Worm (Caenorhabditis elegans): ENCODE results near the gene T10B5.8.

- no peak for TF ChIP-seq tra-4 (tag; optimal IDR thresholded peaks at IDR 0.05)
- TF ChIP-seq F13C5.2 (tag; optimal IDR thresholded peaks at IDR 0.05), result no peak
- TF ChIP-seq ama-1 (optimal IDR thresholded peaks at IDR 0.05), result no peak
- TF ChIP-seq hnd-1 (tag; optimal IDR thresholded peaks at IDR 0.05), result no peak
- no peak for TF ChIP-seq aly-1 (tag; optimal IDR thresholded peaks at IDR 0.05)
- TF ChIP-seq flt-1 (GFP tag; IDR thresholded peaks at IDR 0.05), result no peak
- no peak for TF ChIP-seq ceh-36 (tag; optimal IDR thresholded peaks at IDR 0.05)
- TF ChIP-seq hmbx-1 (tag; optimal IDR thresholded peaks at IDR 0.05), result no peak
- no peak for TF ChIP-seq pes-1 (GFP tag; IDR thresholded peaks at IDR 0.05)
Measured at ce11 chrV:1883131-1883530, 41.3 kb downstream of the T10B5.8 start.
